Worm (Caenorhabditis elegans): ENCODE measurements around the gene T04F3.5.

- TF ChIP-seq him-1 (tag; optimal IDR thresholded peaks at IDR 0.05): no peak
- no peak for TF ChIP-seq W03F9.2 (tag; optimal IDR thresholded peaks at IDR 0.05)
Observed at ce11 chrV:11777846-11778245, 17.4 kb downstream of the T04F3.5 start.

Data from whole organism, L4/young adult.